Fruit fly (Drosophila melanogaster): ENCODE results near the gene Hmgcr.

Gene Hmgcr

DNA sequence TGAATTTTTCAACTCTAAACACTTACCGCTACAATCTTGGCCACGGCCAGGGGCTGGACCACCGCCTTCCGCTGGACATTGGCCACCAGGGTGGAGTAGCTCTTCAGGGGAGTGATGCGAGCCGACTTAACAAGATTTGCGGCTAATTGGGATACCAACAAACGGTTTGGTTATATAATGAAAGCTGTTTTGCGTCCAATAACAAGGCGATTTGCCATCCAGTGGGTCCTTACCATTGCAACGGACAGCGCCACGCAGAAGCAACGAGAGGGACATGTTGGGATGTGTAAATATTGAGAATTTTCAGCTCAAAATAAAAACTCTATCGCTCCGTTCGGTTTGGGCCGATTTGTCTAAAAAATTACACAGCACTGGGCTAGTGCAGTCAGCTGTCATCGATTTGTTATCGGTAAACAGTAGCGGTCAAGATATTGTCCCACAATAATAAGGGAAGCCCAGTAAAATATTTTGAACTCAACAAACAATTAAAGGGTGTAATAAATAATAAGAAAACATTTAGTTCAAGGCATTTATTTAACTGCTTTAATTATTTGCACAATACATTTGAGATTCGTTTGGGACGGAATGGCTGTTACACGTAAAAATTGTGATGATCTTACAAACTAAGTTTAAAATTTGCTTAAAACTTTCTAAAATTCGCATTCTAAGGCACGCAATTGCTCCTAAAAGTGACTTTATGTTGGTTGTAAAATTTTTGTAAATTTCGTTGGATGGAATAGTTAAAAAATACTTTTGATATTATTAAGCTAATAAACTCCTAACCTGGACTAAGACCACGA, 27.3 kb downstream of the Hmgcr start, which contains the start of gene SdhD (continued):
- TF ChIP-seq Vsx1 (GFP tag; optimal IDR thresholded peaks at IDR 0.05) (peak; percentile 46), CG8290 (GFP tag; optimal IDR thresholded peaks at IDR 0.05) (no peak), CG8290 (tag; optimal IDR thresholded peaks at IDR 0.05) (peak in 1 of 2 experiments; percentile 67), CG11456 (GFP tag; IDR thresholded peaks at IDR 0.05) (no peak), NC2β (GFP tag; optimal IDR thresholded peaks at IDR 0.05) (peak; percentile 29), Nf-YC (tag; optimal IDR thresholded peaks at IDR 0.05) (no peak), Opbp (GFP tag; IDR thresholded peaks at IDR 0.05; ENCODE audit: partially characterized antibody) (peak; percentile 58; the same call in 2 of the 3 replicates), Sin3A (optimal IDR thresholded peaks at IDR 0.05) (peak; percentile 3), jumu (GFP tag; optimal IDR thresholded peaks at IDR 0.05) (peak; percentile 20), lmd (GFP tag; IDR thresholded peaks at IDR 0.05) (no peak), CG1603 (tag; optimal IDR thresholded peaks at IDR 0.05) (peak; percentile 85), hbn (GFP tag; IDR thresholded peaks at IDR 0.05; ENCODE audit: partially characterized antibody) (peak; percentile 47; the same call in 1 of the 2 replicates), Dp (GFP tag; optimal IDR thresholded peaks at IDR 0.05) (peak; percentile 29), Oaz (GFP tag; IDR thresholded peaks at IDR 0.05) (no peak), prd (optimal IDR thresholded peaks at IDR 0.05) (no peak), prd (GFP tag; IDR thresholded peaks at IDR 0.05) (no peak), stwl (tag; optimal IDR thresholded peaks at IDR 0.05) (peak; percentile 91), Meics (GFP tag; optimal IDR thresholded peaks at IDR 0.05) (peak; percentile 34), pita (GFP tag; optimal IDR thresholded peaks at IDR 0.05) (no peak), lilli (GFP tag; optimal IDR thresholded peaks at IDR 0.05) (peak; percentile 58), pzg (GFP tag; optimal IDR thresholded peaks at IDR 0.05) (peak; percentile 58), insv (GFP tag; optimal IDR thresholded peaks at IDR 0.05) (no peak), sug (tag; optimal IDR thresholded peaks at IDR 0.05) (peak; percentile 18), CG17186 (GFP tag; optimal IDR thresholded peaks at IDR 0.05) (no peak), exex (tag; optimal IDR thresholded peaks at IDR 0.05) (peak; percentile 27), Deaf1 (tag; optimal IDR thresholded peaks at IDR 0.05) (peak; percentile 20), onecut (GFP tag; IDR thresholded peaks at IDR 0.05) (peak; percentile 48; the same call in 1 of the 2 replicates), ind (GFP tag; optimal IDR thresholded peaks at IDR 0.05) (peak; percentile 6), chm (GFP tag; IDR thresholded peaks at IDR 0.05) (no peak), CG10959 (GFP tag; IDR thresholded peaks at IDR 0.05) (no peak), sens (GFP tag) (peak; percentile 86), gem (tag; optimal IDR thresholded peaks at IDR 0.05) (no peak), ems (GFP tag; optimal IDR thresholded peaks at IDR 0.05) (peak; percentile 40), nerfin-2 (GFP tag; IDR thresholded peaks at IDR 0.05; ENCODE audit: partially characterized antibody) (peak; percentile 39; the same call in 1 of the 2 replicates), cato (GFP tag; optimal IDR thresholded peaks at IDR 0.05; ENCODE audit: borderline replicate concordance) (no peak), CG3995 (GFP tag; optimal IDR thresholded peaks at IDR 0.05) (peak; percentile 31), CG2116 (GFP tag; optimal IDR thresholded peaks at IDR 0.05) (peak; percentile 21), Scr (GFP tag; IDR thresholded peaks at IDR 0.05; ENCODE audit: partially characterized antibody) (peak; percentile 53), CG17328 (GFP tag; IDR thresholded peaks at IDR 0.05) (no peak; the same call in 1 of the 2 replicates), Atf3 (GFP tag; optimal IDR thresholded peaks at IDR 0.05) (no peak), CG10462 (GFP tag; optimal IDR thresholded peaks at IDR 0.05) (no peak), CG4707 (GFP tag; optimal IDR thresholded peaks at IDR 0.05) (no peak), repo (GFP tag; optimal IDR thresholded peaks at IDR 0.05) (peak; percentile 21), D19B (GFP tag; optimal IDR thresholded peaks at IDR 0.05) (no peak), CG2712 (tag; optimal IDR thresholded peaks at IDR 0.05) (peak; percentile 24), CG16779 (GFP tag; IDR thresholded peaks at IDR 0.05) (no peak), B-H2 (GFP tag; optimal IDR thresholded peaks at IDR 0.05) (peak; percentile 61), HmgZ (tag; optimal IDR thresholded peaks at IDR 0.05) (peak; percentile 55), CG17385 (GFP tag; optimal IDR thresholded peaks at IDR 0.05) (peak; percentile 13), Elba2 (GFP tag; optimal IDR thresholded peaks at IDR 0.05) (peak; percentile 34)
